Fruit fly (Drosophila melanogaster): ENCODE results near the gene Ncc69.

Gene Ncc69

dm6 chr3L:12329549-12329948 is 61.7 kb downstream of the Ncc69 start:
- TF ChIP-seq CG11504 (tag; optimal IDR thresholded peaks at IDR 0.05), result peak; percentile 18
- no peak for TF ChIP-seq gsb (GFP tag; IDR thresholded peaks at IDR 0.05)
- peak; percentile 70 for TF ChIP-seq CG4360 (GFP tag; IDR thresholded peaks at IDR 0.05)
- TF ChIP-seq cwo (GFP tag; optimal IDR thresholded peaks at IDR 0.05), result no peak

dm6 chr3L:12328781-12329282 is 62.4 kb downstream of the Ncc69 start, which contains the start of gene Lmx1a:
Gene Lmx1a, plus strand, starts transcription at chr3L:12329232.
- TF ChIP-seq prd (optimal IDR thresholded peaks at IDR 0.05) (no peak), prd (GFP tag; IDR thresholded peaks at IDR 0.05) (no peak), ewg (GFP tag; optimal IDR thresholded peaks at IDR 0.05) (peak; percentile 88), dmrt99B (tag; optimal IDR thresholded peaks at IDR 0.05) (no peak), esg (GFP tag; conservative IDR thresholded peaks at IDR 0.05) (no peak), crol (GFP tag; IDR thresholded peaks at IDR 0.05) (peak; percentile 82), HLH54F (GFP tag; optimal IDR thresholded peaks at IDR 0.05) (no peak), sens-2 (GFP tag; IDR thresholded peaks at IDR 0.05) (0 out of 2 replicates have a peak, but pooled peaks have one; percentile 35), Nf-YB (GFP tag; optimal IDR thresholded peaks at IDR 0.05) (peak; percentile 96), Dll (GFP tag; IDR thresholded peaks at IDR 0.05; ENCODE audit: partially characterized antibody) (0 out of 4 replicates have a peak, but pooled peaks have one; percentile 15), Myb (GFP tag; optimal IDR thresholded peaks at IDR 0.05) (no peak), Hr78 (GFP tag; optimal IDR thresholded peaks at IDR 0.05) (no peak), BtbVII (GFP tag; optimal IDR thresholded peaks at IDR 0.05) (no peak), Trl (optimal IDR thresholded peaks at IDR 0.05) (peak; percentile 12 to 44), Trl (GFP tag; optimal IDR thresholded peaks at IDR 0.05) (no peak), PHDP (tag; optimal IDR thresholded peaks at IDR 0.05) (no peak), ci (GFP tag; IDR thresholded peaks at IDR 0.05) (0 out of 3 replicates have a peak, but pooled peaks have one; percentile 5), chinmo (GFP tag; IDR thresholded peaks at IDR 0.05; ENCODE audit: partially characterized antibody) (0 out of 4 replicates have a peak, but pooled peaks have one; percentile 59), CG18599 (GFP tag; optimal IDR thresholded peaks at IDR 0.05) (no peak), org-1 (GFP tag; optimal IDR thresholded peaks at IDR 0.05) (no peak), CG10209 (GFP tag; optimal IDR thresholded peaks at IDR 0.05) (no peak), corto (GFP tag; optimal IDR thresholded peaks at IDR 0.05) (no peak), Chrac-16 (GFP tag; optimal IDR thresholded peaks at IDR 0.05) (no peak), sqz (GFP tag; optimal IDR thresholded peaks at IDR 0.05) (peak; percentile 1), seq (GFP tag; IDR thresholded peaks at IDR 0.05) (peak; percentile 88), lbe (GFP tag; optimal IDR thresholded peaks at IDR 0.05) (no peak), Kr (GFP tag; optimal IDR thresholded peaks at IDR 0.05) (peak; percentile 28), hbn (GFP tag; IDR thresholded peaks at IDR 0.05; ENCODE audit: partially characterized antibody) (0 out of 2 replicates have a peak, but pooled peaks have one; percentile 16), CG6791 (GFP tag; IDR thresholded peaks at IDR 0.05; ENCODE audit: partially characterized antibody) (0 out of 3 replicates have a peak, but pooled peaks have one; percentile 23), CG4282 (GFP tag; optimal IDR thresholded peaks at IDR 0.05) (no peak), Nf-YC (tag; optimal IDR thresholded peaks at IDR 0.05) (peak; percentile 93), CG4360 (GFP tag; IDR thresholded peaks at IDR 0.05) (peak; percentile 73), sim (GFP tag; IDR thresholded peaks at IDR 0.05) (no peak), CG18262 (tag; optimal IDR thresholded peaks at IDR 0.05) (no peak), Sox102F (GFP tag; optimal IDR thresholded peaks at IDR 0.05) (no peak), so (GFP tag; IDR thresholded peaks at IDR 0.05) (no peak)

All from whole organism, embryonic.